Worm (Caenorhabditis elegans): ENCODE results near the gene nhr-27.

ce11 chrX:12799831-12800230 is 8.3 kb downstream of the nhr-27 start:
- TF ChIP-seq ama-1 (optimal IDR thresholded peaks at IDR 0.05) (no peak), madf-9 (GFP tag; conservative IDR thresholded peaks at IDR 0.05) (no peak), nhr-237 (tag; optimal IDR thresholded peaks at IDR 0.05) (no peak), nhr-28 (tag; optimal IDR thresholded peaks at IDR 0.05) (no peak), hlh-30 (tag; optimal IDR thresholded peaks at IDR 0.05; ENCODE audit: insufficient read depth) (no peak), fkh-10 (GFP tag; optimal IDR thresholded peaks at IDR 0.05) (no peak), lin-39 (tag; optimal IDR thresholded peaks at IDR 0.05) (no peak), nhr-111 (GFP tag; optimal IDR thresholded peaks at IDR 0.05) (no peak)
